Fruit fly (Drosophila melanogaster): ENCODE data around the gene CG4572.

The CG4572 gene

dm6 chr3R:19892046-19892445, 27.9 kb upstream of the CG4572 start (continued):
- TF ChIP-seq dysf (GFP tag; IDR thresholded peaks at IDR 0.05) (peak; percentile 85), tx (GFP tag; optimal IDR thresholded peaks at IDR 0.05) (peak; percentile 42), CG12769 (tag; optimal IDR thresholded peaks at IDR 0.05) (peak; percentile 86), B-H2 (GFP tag; optimal IDR thresholded peaks at IDR 0.05) (peak; percentile 32), CG9797 (GFP tag; optimal IDR thresholded peaks at IDR 0.05) (no peak), Tbp (GFP tag; optimal IDR thresholded peaks at IDR 0.05) (no peak), lov (optimal IDR thresholded peaks at IDR 0.05) (no peak), lov (GFP tag; IDR thresholded peaks at IDR 0.05) (0 out of 3 replicates have a peak, but pooled peaks have one; percentile 47), Hmr (GFP tag; optimal IDR thresholded peaks at IDR 0.05) (no peak), CG5245 (GFP tag; optimal IDR thresholded peaks at IDR 0.05) (peak; percentile 56), CkIIα-i1 (GFP tag; IDR thresholded peaks at IDR 0.05) (no peak), sr (GFP tag; IDR thresholded peaks at IDR 0.05) (no peak), Chrac-16 (GFP tag; optimal IDR thresholded peaks at IDR 0.05) (peak; percentile 42), fu2 (GFP tag; optimal IDR thresholded peaks at IDR 0.05) (peak; percentile 18), run (tag; optimal IDR thresholded peaks at IDR 0.05) (no peak), Poxn (GFP tag; IDR thresholded peaks at IDR 0.05) (0 out of 2 replicates have a peak, but pooled peaks have one; percentile 14), chm (GFP tag; IDR thresholded peaks at IDR 0.05) (peak; percentile 75), CG10654 (GFP tag; optimal IDR thresholded peaks at IDR 0.05) (peak; percentile 59), BEAF-32 (GFP tag; optimal IDR thresholded peaks at IDR 0.05) (no peak), CG9215 (GFP tag; IDR thresholded peaks at IDR 0.05) (peak; percentile 69), CG1024 (GFP tag; IDR thresholded peaks at IDR 0.05) (no peak), CG14667 (GFP tag; IDR thresholded peaks at IDR 0.05) (peak; percentile 66), Mad (GFP tag; optimal IDR thresholded peaks at IDR 0.05) (peak; percentile 29), zf30C (GFP tag; optimal IDR thresholded peaks at IDR 0.05) (no peak), Eip74EF (GFP tag; optimal IDR thresholded peaks at IDR 0.05) (peak in 1 of 2 experiments; percentile 63), ttk (GFP tag; IDR thresholded peaks at IDR 0.05) (peak; percentile 63), Oaz (GFP tag; IDR thresholded peaks at IDR 0.05) (0 out of 2 replicates have a peak, but pooled peaks have one; percentile 20), ab (GFP tag; optimal IDR thresholded peaks at IDR 0.05) (no peak), CG14710 (tag; optimal IDR thresholded peaks at IDR 0.05) (peak; percentile 41), luna (GFP tag; optimal IDR thresholded peaks at IDR 0.05) (peak; percentile 33), grau (tag; optimal IDR thresholded peaks at IDR 0.05) (peak; percentile 70), CG10565 (GFP tag; optimal IDR thresholded peaks at IDR 0.05) (no peak), CG3065 (GFP tag; optimal IDR thresholded peaks at IDR 0.05) (no peak), nerfin-1 (tag; optimal IDR thresholded peaks at IDR 0.05) (peak; percentile 59), Fer1 (GFP tag; optimal IDR thresholded peaks at IDR 0.05) (peak; percentile 80), eyg (GFP tag; optimal IDR thresholded peaks at IDR 0.05) (peak; percentile 39), CG2199 (GFP tag; IDR thresholded peaks at IDR 0.05) (peak; percentile 71; the same call in 1 of the 3 replicates), gsb-n (tag; optimal IDR thresholded peaks at IDR 0.05) (peak; percentile 48), CG9876 (GFP tag; optimal IDR thresholded peaks at IDR 0.05) (peak; percentile 13), CG14014 (GFP tag; IDR thresholded peaks at IDR 0.05) (peak; percentile 79), lola (GFP tag; optimal IDR thresholded peaks at IDR 0.05) (peak in 1 of 3 experiments; percentile 37), CG8359 (GFP tag; optimal IDR thresholded peaks at IDR 0.05; ENCODE audit: borderline replicate concordance) (peak; percentile 45), CG14050 (GFP tag; IDR thresholded peaks at IDR 0.05) (peak; percentile 38; the same call in 1 of the 3 replicates), CG16813 (GFP tag; IDR thresholded peaks at IDR 0.05; ENCODE audit: partially characterized antibody) (no peak), CG11093 (GFP tag; IDR thresholded peaks at IDR 0.05) (peak; percentile 57; the same call in 2 of the 3 replicates), scrt (GFP tag; optimal IDR thresholded peaks at IDR 0.05) (peak; percentile 26), CG3726 (GFP tag; IDR thresholded peaks at IDR 0.05) (peak; percentile 73; the same call in 2 of the 3 replicates), unc-4 (GFP tag; IDR thresholded peaks at IDR 0.05; ENCODE audit: partially characterized antibody) (no peak), CG13894 (tag; optimal IDR thresholded peaks at IDR 0.05) (no peak), CG10543 (GFP tag; optimal IDR thresholded peaks at IDR 0.05) (peak; percentile 77), Mes4 (GFP tag; optimal IDR thresholded peaks at IDR 0.05) (no peak)
